Fruit fly (Drosophila melanogaster) whole organism, embryonic: ENCODE measurements around the gene CG10492.
A peak's percentile ranks its signal among the peaks of the same experiment; 100 is the strongest.

Experiments used
- Abd-B ChIP-seq: fragments of 200-800 bp; sonication (Bioruptor generic); optimal IDR thresholded peaks from 2 replicates; lab custom pipeline; 2018; ENCODE audit warnings: missing biosample characterization, mild to moderate bottlenecking, missing genetic modification characterization, moderate library complexity
- Atf6 ChIP-seq: fragments of 200-800 bp; sonication (Bioruptor generic); IDR thresholded peaks from 2 replicates; pipeline ENCODE4 v1.3.6; 2022; ENCODE audit warnings: missing biosample characterization, missing genetic modification characterization
- Awh ChIP-seq: fragments of 200-800 bp; sonication (Bioruptor generic); IDR thresholded peaks from 2 replicates; pipeline ENCODE4, ENCODE4 v1.3.6; 2022; ENCODE audit warnings: missing biosample characterization, missing genetic modification characterization
- BtbVII ChIP-seq: fragments of 200-800 bp; sonication (Bioruptor generic); optimal IDR thresholded peaks from 3 replicates; lab custom pipeline; 2017; ENCODE audit warnings: missing biosample characterization, mild to moderate bottlenecking, missing genetic modification characterization
- CG10321 ChIP-seq: fragments of 200-800 bp; sonication (Bioruptor generic); IDR thresholded peaks from 2 replicates; pipeline ENCODE4 v1.3.6; 2022; ENCODE audit warnings: missing biosample characterization, missing genetic modification characterization
- CG11247 ChIP-seq: fragments of 200-800 bp; sonication (Bioruptor generic); IDR thresholded peaks from 2 replicates; pipeline ENCODE4 v1.3.6; 2022; ENCODE audit warnings: missing biosample characterization, missing genetic modification characterization
- CG15696 ChIP-seq: fragments of 200-800 bp; sonication (Bioruptor generic); optimal IDR thresholded peaks from 2 replicates; lab custom pipeline; 2019; ENCODE audit warnings: missing biosample characterization, mild to moderate bottlenecking, missing genetic modification characterization, moderate library complexity
- CG1602 ChIP-seq: fragments of 200-800 bp; sonication (Bioruptor generic); optimal IDR thresholded peaks from 3 replicates; lab custom pipeline; 2016; ENCODE audit warnings: missing biosample characterization, missing genetic modification characterization
- CG16813 ChIP-seq: fragments of 200-800 bp; sonication (Bioruptor generic); IDR thresholded peaks from 3 replicates; pipeline ENCODE4 v1.3.6; 2022; ENCODE audit warnings: missing biosample characterization, missing genetic modification characterization; ENCODE audit not compliant: partially characterized antibody
- CG16863 ChIP-seq: fragments of 200-800 bp; sonication (Bioruptor generic); optimal IDR thresholded peaks from 3 replicates; lab custom pipeline; 2016; ENCODE audit warnings: missing biosample characterization, missing genetic modification characterization
- CG18011 ChIP-seq: fragments of 200-800 bp; sonication (Bioruptor generic); optimal IDR thresholded peaks from 2 replicates; lab custom pipeline; 2017; ENCODE audit warnings: missing biosample characterization, missing genetic modification characterization, mild to moderate bottlenecking, moderate library complexity, missing genotype
- CG1832 ChIP-seq: fragments of 200-800 bp; sonication (Bioruptor generic); optimal IDR thresholded peaks from 2 replicates; lab custom pipeline; 2017; ENCODE audit warnings: missing biosample characterization, mild to moderate bottlenecking, missing genetic modification characterization, inconsistent platforms
- CG18619 ChIP-seq: fragments of 200-800 bp; sonication (Bioruptor generic); optimal IDR thresholded peaks from 3 replicates; lab custom pipeline; 2017; ENCODE audit warnings: missing biosample characterization, mild to moderate bottlenecking, missing genetic modification characterization
- CG18764 ChIP-seq: fragments of 200-800 bp; sonication (Bioruptor generic); optimal IDR thresholded peaks from 3 replicates; lab custom pipeline; 2016; ENCODE audit warnings: missing biosample characterization, missing genetic modification characterization
- CG4730 ChIP-seq: fragments of 200-800 bp; sonication (Bioruptor generic); IDR thresholded peaks from 2 replicates; pipeline ENCODE4 v1.3.6; 2022; ENCODE audit warnings: missing biosample characterization, missing genetic modification characterization
- CG5245 ChIP-seq: fragments of 200-800 bp; sonication (Bioruptor generic); optimal IDR thresholded peaks from 3 replicates; lab custom pipeline; 2016; ENCODE audit warnings: missing biosample characterization, missing genetic modification characterization
- CG6272 ChIP-seq: fragments of 200-800 bp; sonication (Bioruptor generic); IDR thresholded peaks from 2 replicates; pipeline ENCODE4 v1.3.6; 2022; ENCODE audit warnings: missing biosample characterization, missing genetic modification characterization
- CG8765 ChIP-seq: fragments of 200-800 bp; sonication (Bioruptor generic); IDR thresholded peaks from 2 replicates; pipeline ENCODE4 v1.3.6; 2022; ENCODE audit warnings: missing biosample characterization, missing genetic modification characterization
- CG8924 ChIP-seq: fragments of 200-800 bp; optimal IDR thresholded peaks from 3 replicates; lab custom pipeline; 2019; ENCODE audit warnings: missing biosample characterization, mild to moderate bottlenecking, missing genetic modification characterization, moderate library complexity
- Deaf1 ChIP-seq: fragments of 200-800 bp; optimal IDR thresholded peaks from 3 replicates; lab custom pipeline; 2019; ENCODE audit warnings: missing biosample characterization, mild to moderate bottlenecking, missing genetic modification characterization, moderate library complexity
- Gsc ChIP-seq: fragments of 200-800 bp; sonication (Bioruptor generic); IDR thresholded peaks from 2 replicates; pipeline ENCODE4 v1.3.6; 2022; ENCODE audit warnings: missing biosample characterization, missing genetic modification characterization
- Lhr ChIP-seq: fragments of 200-800 bp; sonication (Bioruptor generic); optimal IDR thresholded peaks from 3 replicates; lab custom pipeline; 2017; ENCODE audit warnings: mild to moderate bottlenecking, missing biosample characterization, missing genetic modification reagents, missing genetic modification characterization
- Lpt ChIP-seq: fragments of >200 bp; optimal IDR thresholded peaks from 2 replicates; lab custom pipeline; 2018; ENCODE audit warnings: missing biosample characterization, missing genetic modification characterization
- Myb ChIP-seq: fragments of 200-800 bp; sonication (Bioruptor generic); optimal IDR thresholded peaks from 2 replicates; lab custom pipeline; 2016; ENCODE audit warnings: missing biosample characterization, missing genetic modification characterization
- NC2α ChIP-seq: fragments of 200-800 bp; sonication (Bioruptor generic); optimal IDR thresholded peaks from 2 replicates; lab custom pipeline; 2016; ENCODE audit warnings: missing biosample characterization, missing genetic modification characterization
- Neu2 ChIP-seq: fragments of 200-800 bp; sonication (Bioruptor generic); optimal IDR thresholded peaks from 3 replicates; lab custom pipeline; 2016; ENCODE audit warnings: missing biosample characterization, missing genetic modification characterization, borderline replicate concordance
- Trl ChIP-seq, 3 experiments: fragments of >200 bp in 2 of 3; fragments of 200-800 bp in 1 of 3; sonication (Bioruptor generic) in 1 of 3; optimal IDR thresholded peaks; 2 replicates in 1 of 3; 3 replicates in 2 of 3; lab custom pipeline; 2016 to 2017; ENCODE audit warnings: missing biosample characterization in 1 of 3, missing genetic modification characterization in 1 of 3
- br ChIP-seq: fragments of >200 bp; optimal IDR thresholded peaks from 2 replicates; lab custom pipeline; 2017
- chn ChIP-seq: fragments of 200-800 bp; sonication (Bioruptor generic); optimal IDR thresholded peaks from 2 replicates; lab custom pipeline; 2016; ENCODE audit warnings: missing biosample characterization, missing genetic modification characterization
- croc ChIP-seq: fragments of 200-800 bp; sonication (Bioruptor generic); conservative IDR thresholded peaks from 3 replicates; pipeline ENCODE4 v1.3.6; 2022; ENCODE audit warnings: missing biosample characterization, missing genetic modification characterization
- dati ChIP-seq: fragments of 200-800 bp; sonication (Bioruptor generic); IDR thresholded peaks from 2 replicates; pipeline ENCODE4 v1.3.6; 2022; ENCODE audit warnings: missing biosample characterization, missing genetic modification characterization
- dm ChIP-seq: fragments of 200-800 bp; sonication (Bioruptor generic); optimal IDR thresholded peaks from 3 replicates; lab custom pipeline; 2016; ENCODE audit warnings: missing biosample characterization, missing genetic modification characterization
- dmrt11E ChIP-seq: fragments of 200-800 bp; sonication (Bioruptor generic); optimal IDR thresholded peaks from 3 replicates; lab custom pipeline; 2018; ENCODE audit warnings: missing biosample characterization, mild to moderate bottlenecking, missing genetic modification characterization, moderate library complexity
- dpn ChIP-seq, 2 experiments: fragments of 200-800 bp; sonication (Bioruptor generic); optimal IDR thresholded peaks; 3 replicates each; lab custom pipeline; 2016; ENCODE audit warnings: missing biosample characterization in 2 of 2, missing genetic modification characterization in 2 of 2
- esg ChIP-seq: fragments of 200-800 bp; sonication (Bioruptor generic); conservative IDR thresholded peaks from 2 replicates; pipeline ENCODE4 v1.3.6; 2022; ENCODE audit warnings: missing biosample characterization, missing genetic modification characterization
- eyg ChIP-seq: fragments of 200-800 bp; sonication (Bioruptor generic); optimal IDR thresholded peaks from 3 replicates; lab custom pipeline; 2016; ENCODE audit warnings: missing biosample characterization, missing genetic modification characterization
- fd96Cb ChIP-seq: fragments of 200-800 bp; sonication (Bioruptor generic); optimal IDR thresholded peaks from 2 replicates; lab custom pipeline; 2018; ENCODE audit warnings: missing biosample characterization, mild to moderate bottlenecking, missing genetic modification characterization, moderate library complexity
- grn ChIP-seq: fragments of 200-800 bp; sonication (Bioruptor generic); optimal IDR thresholded peaks from 3 replicates; lab custom pipeline; 2017; ENCODE audit warnings: missing biosample characterization, missing genetic modification characterization
- h ChIP-seq: fragments of >200 bp; optimal IDR thresholded peaks from 2 replicates; lab custom pipeline; 2017
- jing ChIP-seq: fragments of 200-800 bp; sonication (Bioruptor generic); optimal IDR thresholded peaks from 2 replicates; lab custom pipeline; 2018; ENCODE audit warnings: missing biosample characterization, mild to moderate bottlenecking, missing genetic modification characterization
- lola ChIP-seq, 3 experiments: fragments of >200 bp in 2 of 3; fragments of 200-800 bp in 1 of 3; sonication (Bioruptor generic) in 1 of 3; optimal IDR thresholded peaks; 2 replicates each; lab custom pipeline; 2017 to 2019; ENCODE audit warnings: missing biosample characterization in 3 of 3, missing genetic modification characterization in 3 of 3, mild to moderate bottlenecking in 1 of 3, moderate library complexity in 1 of 3
- nau ChIP-seq: fragments of 200-800 bp; sonication (Bioruptor generic); optimal IDR thresholded peaks from 3 replicates; lab custom pipeline; 2017; ENCODE audit warnings: missing biosample characterization, mild to moderate bottlenecking, missing genetic modification characterization, missing genetic modification reagents
- p53 ChIP-seq: fragments of 200-800 bp; sonication (Bioruptor generic); optimal IDR thresholded peaks from 2 replicates; lab custom pipeline; 2016; ENCODE audit warnings: missing biosample characterization, missing genetic modification characterization
- sisA ChIP-seq: fragments of 200-800 bp; sonication (Bioruptor generic); IDR thresholded peaks from 2 replicates; pipeline ENCODE4 v1.3.6; 2022; ENCODE audit warnings: missing biosample characterization, missing genetic modification characterization
- so ChIP-seq: fragments of 200-800 bp; sonication (Bioruptor generic); IDR thresholded peaks from 3 replicates; pipeline ENCODE4 v1.3.6; 2022; ENCODE audit warnings: missing biosample characterization, missing genetic modification characterization
- stwl ChIP-seq: fragments of 200-800 bp; sonication (Bioruptor generic); optimal IDR thresholded peaks from 3 replicates; lab custom pipeline; 2018; ENCODE audit warnings: missing biosample characterization, mild to moderate bottlenecking, missing genetic modification characterization, moderate library complexity
- sug ChIP-seq: fragments of 200-800 bp; optimal IDR thresholded peaks from 2 replicates; lab custom pipeline; 2019; ENCODE audit warnings: missing biosample characterization, mild to moderate bottlenecking, missing genetic modification characterization, moderate library complexity
- toy ChIP-seq: fragments of 200-800 bp; sonication (Bioruptor generic); IDR thresholded peaks from 2 replicates; pipeline ENCODE4 v1.3.6; 2022; ENCODE audit warnings: missing biosample characterization, missing genetic modification characterization
- trem ChIP-seq: fragments of 200-800 bp; optimal IDR thresholded peaks from 3 replicates; lab custom pipeline; 2019; ENCODE audit warnings: missing biosample characterization, mild to moderate bottlenecking, missing genetic modification characterization, moderate library complexity

The CG10492 gene

dm6 chr2L:19021278-19022220 is 32.3 kb upstream of the CG10492 start (continued):
- TF ChIP-seq so (GFP tag; lab: Robert Waterston, UW) = peak; percentile 78; the same call in 2 of the 3 replicates
- no peak for TF ChIP-seq eyg (GFP tag; lab: Kevin White, UChicago)
- TF ChIP-seq Atf6 (GFP tag; lab: Robert Waterston, UW) = peak; percentile 72
- TF ChIP-seq esg (GFP tag; lab: Robert Waterston, UW) = peak; percentile 74
- TF ChIP-seq dmrt11E (tag; lab: Kevin White, UChicago) = peak; percentile 55
- TF ChIP-seq sisA (GFP tag; lab: Robert Waterston, UW) = peak; percentile 49
- TF ChIP-seq Neu2 (GFP tag; lab: Kevin White, UChicago) = no peak
- peak in 1 of 3 experiments; percentile 76 for TF ChIP-seq lola (GFP tag; optimal IDR thresholded peaks at IDR 0.05; lab: Kevin White, UChicago)
- TF ChIP-seq Lpt = no peak
- TF ChIP-seq Abd-B (GFP tag; lab: Kevin White, UChicago) = peak; percentile 64
- peak; percentile 36 for TF ChIP-seq Lhr (GFP tag; lab: Kevin White, UChicago)
- no peak for TF ChIP-seq CG1832 (GFP tag; lab: Kevin White, UChicago)
- TF ChIP-seq CG4730 (GFP tag; lab: Robert Waterston, UW) = 0 out of 2 replicates have a peak, but pooled peaks have one; percentile 6
- TF ChIP-seq CG18764 (GFP tag; lab: Kevin White, UChicago) = peak; percentile 34
- TF ChIP-seq Deaf1 = peak; percentile 63
- TF ChIP-seq jing = peak; percentile 43
- no peak for TF ChIP-seq CG6272 (GFP tag; lab: Robert Waterston, UW)
- TF ChIP-seq br (lab: Kevin White, UChicago) = no peak
- TF ChIP-seq trem (tag; lab: Kevin White, UChicago) = peak; percentile 9
- TF ChIP-seq p53 (GFP tag; lab: Kevin White, UChicago) = no peak
- peak; percentile 50 for TF ChIP-seq CG18011 (GFP tag; lab: Kevin White, UChicago)
- no peak for TF ChIP-seq dati (GFP tag; lab: Robert Waterston, UW)
- 0 out of 2 replicates have a peak, but pooled peaks have one; percentile 34 for TF ChIP-seq Awh
- TF ChIP-seq Myb (GFP tag; lab: Kevin White, UChicago) = peak; percentile 24
- peak; percentile 59; the same call in 2 of the 3 replicates for TF ChIP-seq croc (GFP tag; lab: Robert Waterston, UW)
- TF ChIP-seq grn (GFP tag; lab: Kevin White, UChicago) = no peak
- TF ChIP-seq CG11247 (GFP tag; lab: Robert Waterston, UW) = peak; percentile 66
- TF ChIP-seq sug (tag; lab: Kevin White, UChicago) = peak; percentile 85
- TF ChIP-seq CG16863 = peak; percentile 28
- peak; percentile 68 for TF ChIP-seq CG1602 (GFP tag; lab: Kevin White, UChicago)
- TF ChIP-seq dpn (GFP tag; optimal IDR thresholded peaks at IDR 0.05; lab: Kevin White, UChicago) = peak; percentile 4 to 72
- TF ChIP-seq toy = no peak
- TF ChIP-seq Gsc (GFP tag; lab: Robert Waterston, UW) = no peak
- no peak for TF ChIP-seq h (lab: Kevin White, UChicago)
- peak; percentile 89 for TF ChIP-seq CG8924 (tag; lab: Kevin White, UChicago)
- TF ChIP-seq fd96Cb (tag; lab: Kevin White, UChicago) = peak; percentile 73
- no peak for TF ChIP-seq CG10321
- no peak for TF ChIP-seq dm (GFP tag; lab: Kevin White, UChicago)
- no peak for TF ChIP-seq CG8765
- TF ChIP-seq CG15696 (tag; lab: Kevin White, UChicago) = peak; percentile 8
- TF ChIP-seq CG18619 = peak; percentile 84
- TF ChIP-seq NC2α (GFP tag; lab: Kevin White, UChicago) = no peak
- TF ChIP-seq nau (GFP tag; lab: Kevin White, UChicago) = peak; percentile 67
- no peak for TF ChIP-seq Trl (optimal IDR thresholded peaks at IDR 0.05; lab: Kevin White, UChicago)
- TF ChIP-seq Trl (GFP tag; optimal IDR thresholded peaks at IDR 0.05; lab: Kevin White, UChicago) = peak; percentile 6
- peak; percentile 49 for TF ChIP-seq chn (GFP tag; lab: Kevin White, UChicago)
- no peak for TF ChIP-seq stwl (tag; lab: Kevin White, UChicago)
- peak; percentile 57 for TF ChIP-seq CG5245
- no peak for TF ChIP-seq CG16813 (GFP tag; lab: Robert Waterston, UW)
- TF ChIP-seq BtbVII (GFP tag; lab: Kevin White, UChicago) = peak; percentile 77
